Worm (Caenorhabditis elegans) whole organism, mixed stage, embryonic: Measurements from ENCODE around the gene F11C1.7.

ENCODE experiments used
- M03D4.4 ChIP-seq: sonication (generic microtip); optimal IDR thresholded peaks from 2 replicates; lab custom pipeline; 2017; ENCODE audit warnings: mild to moderate bottlenecking, missing genetic modification characterization, missing compliant biosample characterization
- bed-3 ChIP-seq: fragments of 200-800 bp; sonication (Bioruptor generic); optimal IDR thresholded peaks from 3 replicates; lab custom pipeline; 2018; ENCODE audit warnings: mild to moderate bottlenecking, missing genetic modification characterization, moderate library complexity, missing compliant biosample characterization
- blmp-1 ChIP-seq: fragments of 150-350 bp; optimal IDR thresholded peaks from 2 replicates; lab custom pipeline; 2014; ENCODE audit warnings: missing biosample characterization, missing genetic modification characterization
- ceh-39 ChIP-seq: fragments of 150-350 bp; optimal IDR thresholded peaks from 2 replicates; lab custom pipeline; 2014; ENCODE audit warnings: missing biosample characterization, missing genetic modification characterization
- ceh-43 ChIP-seq: fragments of 200-800 bp; sonication (Bioruptor generic); optimal IDR thresholded peaks from 2 replicates; lab custom pipeline; 2018; ENCODE audit warnings: mild to moderate bottlenecking, missing genetic modification characterization, moderate library complexity, missing compliant biosample characterization
- ceh-83 ChIP-seq: fragments of 200-800 bp; sonication (Bioruptor generic); optimal IDR thresholded peaks from 2 replicates; lab custom pipeline; 2018; ENCODE audit warnings: mild to moderate bottlenecking, missing genetic modification characterization, missing compliant biosample characterization
- ces-1 ChIP-seq: fragments of 150-350 bp; optimal IDR thresholded peaks from 2 replicates; lab custom pipeline; 2014; ENCODE audit warnings: missing biosample characterization, missing genetic modification reagents, missing genetic modification characterization
- cnd-1 ChIP-seq: fragments of 200-800 bp; sonication (Bioruptor generic); optimal IDR thresholded peaks from 2 replicates; lab custom pipeline; 2018; ENCODE audit warnings: mild to moderate bottlenecking, missing genetic modification characterization, missing compliant biosample characterization
- drap-1 ChIP-seq: fragments of 200-800 bp; sonication (Bioruptor generic); optimal IDR thresholded peaks from 3 replicates; lab custom pipeline; 2018; ENCODE audit warnings: mild to moderate bottlenecking, missing genetic modification characterization, missing compliant biosample characterization
- elt-1 ChIP-seq: sonication (generic microtip); optimal IDR thresholded peaks from 2 replicates; lab custom pipeline; 2017; ENCODE audit warnings: missing genetic modification characterization, mild to moderate bottlenecking, missing compliant biosample characterization, antibody characterized with exemption, moderate library complexity, borderline replicate concordance; ENCODE audit not compliant: insufficient read depth
- elt-3 ChIP-seq: fragments of 150-350 bp; optimal IDR thresholded peaks from 2 replicates; lab custom pipeline; 2014; ENCODE audit warnings: missing biosample characterization, missing genetic modification characterization
- ham-2 ChIP-seq: fragments of 200-800 bp; sonication (Bioruptor generic); optimal IDR thresholded peaks from 2 replicates; lab custom pipeline; 2018; ENCODE audit warnings: mild to moderate bottlenecking, missing genetic modification characterization, missing compliant biosample characterization
- hlh-1 ChIP-seq: fragments of 150-350 bp; optimal IDR thresholded peaks from 2 replicates; lab custom pipeline; 2014; ENCODE audit warnings: missing biosample characterization, missing genetic modification reagents, missing genetic modification characterization
- lin-13 ChIP-seq: fragments of 150-350 bp; optimal IDR thresholded peaks from 2 replicates; lab custom pipeline; 2014; ENCODE audit warnings: missing biosample characterization, missing genetic modification characterization
- lin-32 ChIP-seq: fragments of 200-800 bp; sonication (Bioruptor generic); optimal IDR thresholded peaks from 2 replicates; lab custom pipeline; 2018; ENCODE audit warnings: mild to moderate bottlenecking, missing genetic modification characterization, missing compliant biosample characterization
- lsy-2 ChIP-seq: fragments of 150-350 bp; optimal IDR thresholded peaks from 2 replicates; lab custom pipeline; 2014; ENCODE audit warnings: missing biosample characterization, missing genetic modification characterization
- mab-5 ChIP-seq: fragments of 150-350 bp; optimal IDR thresholded peaks from 2 replicates; lab custom pipeline; 2014; ENCODE audit warnings: missing biosample characterization, missing genetic modification characterization
- mep-1 ChIP-seq: fragments of 150-350 bp; optimal IDR thresholded peaks from 2 replicates; lab custom pipeline; 2017; ENCODE audit warnings: missing biosample characterization, missing genetic modification reagents, missing genetic modification characterization, inconsistent platforms
- mls-2 ChIP-seq: sonication (generic microtip); optimal IDR thresholded peaks from 2 replicates; lab custom pipeline; 2016; ENCODE audit warnings: mild to moderate bottlenecking, missing genetic modification characterization, moderate library complexity, missing compliant biosample characterization
- nhr-12 ChIP-seq: fragments of 150-350 bp; optimal IDR thresholded peaks from 2 replicates; lab custom pipeline; 2014; ENCODE audit warnings: missing biosample characterization, missing genetic modification characterization
- nhr-237 ChIP-seq: fragments of 150-350 bp; optimal IDR thresholded peaks from 2 replicates; lab custom pipeline; 2014; ENCODE audit warnings: missing biosample characterization, missing genetic modification characterization
- nhr-28 ChIP-seq: fragments of 150-350 bp; optimal IDR thresholded peaks from 2 replicates; lab custom pipeline; 2014; ENCODE audit warnings: missing biosample characterization, missing genetic modification characterization
- nhr-76 ChIP-seq: sonication (generic microtip); optimal IDR thresholded peaks from 2 replicates; lab custom pipeline; 2017; ENCODE audit warnings: missing biosample characterization, missing genetic modification characterization
- pha-4 ChIP-seq: fragments of 150-350 bp; optimal IDR thresholded peaks from 2 replicates; lab custom pipeline; 2018; ENCODE audit warnings: missing biosample characterization, missing genetic modification reagents, missing genetic modification characterization
- sem-2 ChIP-seq: fragments of 200-800 bp; sonication (Bioruptor generic); optimal IDR thresholded peaks from 2 replicates; lab custom pipeline; 2018; ENCODE audit warnings: mild to moderate bottlenecking, missing genetic modification characterization, missing compliant biosample characterization
- snpc-4 ChIP-seq: fragments of 150-350 bp; optimal IDR thresholded peaks from 2 replicates; lab custom pipeline; 2014; ENCODE audit warnings: missing biosample characterization, missing genetic modification characterization
- sptf-1 ChIP-seq: sonication (generic microtip); optimal IDR thresholded peaks from 2 replicates; lab custom pipeline; 2017; ENCODE audit warnings: mild to moderate bottlenecking, missing genetic modification characterization, moderate library complexity, missing compliant biosample characterization
- tbx-8 ChIP-seq: fragments of 200-800 bp; sonication (Bioruptor generic); optimal IDR thresholded peaks from 2 replicates; lab custom pipeline; 2018; ENCODE audit warnings: mild to moderate bottlenecking, missing genetic modification characterization, moderate library complexity, missing compliant biosample characterization
- unc-120 ChIP-seq: sonication (generic microtip); optimal IDR thresholded peaks from 2 replicates; lab custom pipeline; 2017; ENCODE audit warnings: missing genetic modification characterization, missing compliant biosample characterization; ENCODE audit not compliant: poor library complexity, severe bottlenecking
- unc-39 ChIP-seq: fragments of 150-350 bp; optimal IDR thresholded peaks from 2 replicates; lab custom pipeline; 2014; ENCODE audit warnings: missing biosample characterization, missing genetic modification characterization
- unc-62 ChIP-seq: fragments of 150-350 bp; optimal IDR thresholded peaks from 2 replicates; lab custom pipeline; 2014; ENCODE audit warnings: missing biosample characterization, missing genetic modification reagents, missing genetic modification characterization
- zip-8 ChIP-seq: fragments of 150-350 bp; optimal IDR thresholded peaks from 2 replicates; lab custom pipeline; 2014; ENCODE audit warnings: missing biosample characterization, missing genetic modification characterization
- ztf-11 ChIP-seq: fragments of 150-350 bp; optimal IDR thresholded peaks from 2 replicates; lab custom pipeline; 2014; ENCODE audit warnings: missing biosample characterization, missing genetic modification characterization

The F11C1.7 gene

ce11 chrX:12951175-12951574, 38.0 kb upstream of the F11C1.7 start:
- no peak for TF ChIP-seq hlh-1 (tag; lab: Kevin White, UChicago)
- no peak for TF ChIP-seq ceh-39 (tag; lab: Kevin White, UChicago)
- TF ChIP-seq unc-62 (GFP tag; lab: Kevin White, UChicago) = no peak
- TF ChIP-seq lsy-2 (tag; lab: Kevin White, UChicago) = no peak
- TF ChIP-seq unc-120 (tag; lab: Kevin White, UChicago) = no peak
- no peak for TF ChIP-seq elt-1 (tag; lab: Kevin White, UChicago)
- TF ChIP-seq blmp-1 (tag; lab: Kevin White, UChicago) = no peak
- TF ChIP-seq nhr-12 (tag; lab: Kevin White, UChicago) = no peak
- TF ChIP-seq nhr-237 (tag; lab: Kevin White, UChicago) = no peak
- TF ChIP-seq tbx-8 (GFP tag; lab: Kevin White, UChicago) = no peak
- TF ChIP-seq M03D4.4 (tag; lab: Kevin White, UChicago) = no peak
- TF ChIP-seq drap-1 (GFP tag; lab: Kevin White, UChicago) = no peak

- TF ChIP-seq lsy-2 (tag; lab: Kevin White, UChicago) (no peak), unc-39 (no peak), M03D4.4 (tag; lab: Kevin White, UChicago) (no peak), elt-1 (tag; lab: Kevin White, UChicago) (no peak), ham-2 (no peak), mls-2 (tag; lab: Kevin White, UChicago) (no peak), mep-1 (tag; lab: Kevin White, UChicago) (no peak), ceh-83 (GFP tag; lab: Kevin White, UChicago) (no peak), sem-2 (GFP tag; lab: Kevin White, UChicago) (no peak), ceh-43 (no peak), snpc-4 (tag; lab: Kevin White, UChicago) (no peak), pha-4 (tag; lab: Kevin White, UChicago) (no peak), nhr-76 (tag; lab: Kevin White, UChicago) (no peak), mab-5 (tag; lab: Kevin White, UChicago) (no peak), unc-120 (tag; lab: Kevin White, UChicago) (no peak), ceh-39 (tag; lab: Kevin White, UChicago) (no peak), nhr-237 (tag; lab: Kevin White, UChicago) (no peak)
Measured at ce11 chrX:12958897-12959296, 30.2 kb upstream of the F11C1.7 start.

DNA sequence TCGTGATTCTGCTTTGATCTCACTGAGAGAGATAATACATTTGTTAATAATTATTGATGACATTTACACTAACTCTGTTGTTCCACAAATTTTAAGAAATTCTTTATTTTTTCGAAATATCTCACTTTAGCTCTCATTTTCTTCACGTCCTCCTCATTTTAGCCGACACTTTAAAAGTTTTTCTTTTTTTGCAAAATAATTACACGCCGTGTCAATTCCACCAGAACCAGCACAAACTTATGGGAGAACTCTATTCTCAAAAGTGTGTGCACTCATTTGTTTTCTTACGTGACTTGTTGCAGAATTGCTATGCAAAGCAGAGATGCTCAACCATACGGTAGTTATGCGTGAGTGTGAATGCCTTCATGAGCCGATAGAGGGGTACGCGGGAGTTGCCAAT, 24.0 kb upstream of the F11C1.7 start, which contains the start of gene frpr-2:
Gene frpr-2, plus strand, starts transcription at position 301 of the 400 bp plus-strand sequence.
- TF ChIP-seq mab-5 (tag; lab: Kevin White, UChicago) (no peak), unc-62 (GFP tag; lab: Kevin White, UChicago) (no peak), snpc-4 (tag; lab: Kevin White, UChicago) (no peak), cnd-1 (tag; lab: Kevin White, UChicago) (no peak), mls-2 (tag; lab: Kevin White, UChicago) (no peak), ceh-43 (no peak), unc-39 (no peak), nhr-28 (no peak), elt-3 (tag; lab: Kevin White, UChicago) (no peak), mep-1 (tag; lab: Kevin White, UChicago) (no peak), zip-8 (no peak)

DNA sequence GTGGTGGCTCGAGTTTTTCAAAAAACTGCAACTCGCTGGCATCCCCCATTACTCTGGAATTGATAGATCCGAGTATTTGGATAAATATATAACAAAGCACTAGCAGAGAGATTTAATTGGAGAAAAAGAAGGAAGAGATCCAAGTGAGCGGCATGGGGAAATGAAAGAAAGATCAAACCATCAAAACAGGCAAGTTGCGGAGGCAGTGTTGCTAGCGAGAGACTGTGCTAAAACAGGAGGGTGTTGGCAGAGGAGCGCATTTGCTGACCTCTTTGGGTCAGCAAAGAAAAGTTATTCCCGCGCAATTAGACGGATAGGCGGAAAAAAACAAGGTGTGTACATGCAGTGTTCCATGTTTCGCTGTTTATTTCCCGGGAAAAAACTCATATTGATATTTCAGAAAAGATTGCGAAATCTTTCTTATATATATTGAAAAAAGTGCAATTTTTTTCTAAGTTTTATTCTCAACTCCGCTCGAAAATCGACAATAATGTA, 13.5 kb upstream of the F11C1.7 start, which contains the start of gene ppk-3:
Gene ppk-3, minus strand, starts transcription at position 51 of the 495 bp plus-strand sequence.
- TF ChIP-seq nhr-28 (no peak), lsy-2 (tag; lab: Kevin White, UChicago) (no peak), sem-2 (GFP tag; lab: Kevin White, UChicago) (no peak), ztf-11 (no peak), zip-8 (no peak), blmp-1 (tag; lab: Kevin White, UChicago) (no peak), sptf-1 (no peak), ces-1 (GFP tag; lab: Kevin White, UChicago) (no peak), mep-1 (tag; lab: Kevin White, UChicago) (peak; percentile 73), hlh-1 (tag; lab: Kevin White, UChicago) (peak; percentile 5), nhr-237 (tag; lab: Kevin White, UChicago) (peak; percentile 36), pha-4 (tag; lab: Kevin White, UChicago) (peak; percentile 40), ceh-39 (tag; lab: Kevin White, UChicago) (no peak), mls-2 (tag; lab: Kevin White, UChicago) (peak; percentile 38), unc-39 (no peak), bed-3 (GFP tag; lab: Kevin White, UChicago) (no peak), unc-62 (GFP tag; lab: Kevin White, UChicago) (no peak), tbx-8 (GFP tag; lab: Kevin White, UChicago) (no peak), unc-120 (tag; lab: Kevin White, UChicago) (no peak), M03D4.4 (tag; lab: Kevin White, UChicago) (peak; percentile 5), lin-13 (peak; percentile 44), drap-1 (GFP tag; lab: Kevin White, UChicago) (no peak), elt-3 (tag; lab: Kevin White, UChicago) (no peak), lin-32 (GFP tag; lab: Kevin White, UChicago) (no peak)
